Fruit fly (Drosophila melanogaster) whole organism, embryonic: ENCODE results near the gene CG34008.

Source experiments
- Ada2b ChIP-seq: fragments of 200-800 bp; sonication (Bioruptor generic); IDR thresholded peaks from 2 replicates; pipeline ENCODE4 v1.3.6; 2022; ENCODE audit warnings: missing biosample characterization, missing genetic modification characterization
- Atf3 ChIP-seq: fragments of 200-800 bp; sonication (Bioruptor generic); optimal IDR thresholded peaks from 3 replicates; lab custom pipeline; 2016; ENCODE audit warnings: missing biosample characterization, missing genetic modification characterization
- Bteb2 ChIP-seq: fragments of 200-800 bp; sonication (Bioruptor generic); optimal IDR thresholded peaks from 2 replicates; lab custom pipeline; 2016; ENCODE audit warnings: missing biosample characterization, missing genetic modification characterization
- CG12391 ChIP-seq: fragments of 200-800 bp; sonication (Bioruptor generic); optimal IDR thresholded peaks from 3 replicates; lab custom pipeline; 2018; ENCODE audit warnings: missing biosample characterization, mild to moderate bottlenecking, missing genetic modification characterization, moderate library complexity
- CG13296 ChIP-seq: fragments of 200-800 bp; sonication (Bioruptor generic); optimal IDR thresholded peaks from 3 replicates; lab custom pipeline; 2018; ENCODE audit warnings: missing biosample characterization, mild to moderate bottlenecking, missing genetic modification characterization
- CG15601 ChIP-seq: fragments of 200-800 bp; sonication (Bioruptor generic); optimal IDR thresholded peaks from 3 replicates; lab custom pipeline; 2019; ENCODE audit warnings: missing biosample characterization, mild to moderate bottlenecking, missing genetic modification characterization, moderate library complexity
- CG17361 ChIP-seq: fragments of 200-800 bp; sonication (Bioruptor generic); IDR thresholded peaks from 3 replicates; pipeline ENCODE4 v1.3.6; 2022; ENCODE audit warnings: missing biosample characterization, missing genetic modification characterization
- CG2116 ChIP-seq: fragments of 200-800 bp; sonication (Bioruptor generic); optimal IDR thresholded peaks from 3 replicates; lab custom pipeline; 2018; ENCODE audit warnings: missing biosample characterization, mild to moderate bottlenecking, missing genetic modification characterization
- CG2875 ChIP-seq: fragments of 200-800 bp; sonication (Bioruptor generic); optimal IDR thresholded peaks from 2 replicates; lab custom pipeline; 2017; ENCODE audit warnings: missing biosample characterization, mild to moderate bottlenecking, missing genetic modification characterization, missing genetic modification reagents
- CG2889 ChIP-seq: fragments of 200-800 bp; sonication (Bioruptor generic); IDR thresholded peaks from 3 replicates; pipeline ENCODE4 v1.3.6; 2022; ENCODE audit warnings: missing biosample characterization, missing genetic modification characterization
- CG3163 ChIP-seq: fragments of 200-800 bp; sonication (Bioruptor generic); optimal IDR thresholded peaks from 3 replicates; lab custom pipeline; 2016; ENCODE audit warnings: missing biosample characterization, missing genetic modification characterization
- CG33557 ChIP-seq: fragments of 200-800 bp; sonication (Bioruptor generic); optimal IDR thresholded peaks from 2 replicates; lab custom pipeline; 2019; ENCODE audit warnings: missing biosample characterization, mild to moderate bottlenecking, missing genetic modification characterization, moderate library complexity
- CG34376 ChIP-seq: fragments of 200-800 bp; sonication (Bioruptor generic); optimal IDR thresholded peaks from 2 replicates; lab custom pipeline; 2018; ENCODE audit warnings: missing biosample characterization, mild to moderate bottlenecking, missing genetic modification characterization
- CG4404 ChIP-seq: fragments of 200-800 bp; sonication (Bioruptor generic); IDR thresholded peaks from 2 replicates; pipeline ENCODE4 v1.3.6; 2022; ENCODE audit warnings: missing biosample characterization, missing genetic modification characterization
- CG5245 ChIP-seq: fragments of 200-800 bp; sonication (Bioruptor generic); optimal IDR thresholded peaks from 3 replicates; lab custom pipeline; 2016; ENCODE audit warnings: missing biosample characterization, missing genetic modification characterization
- CG6272 ChIP-seq: fragments of 200-800 bp; sonication (Bioruptor generic); IDR thresholded peaks from 2 replicates; pipeline ENCODE4 v1.3.6; 2022; ENCODE audit warnings: missing biosample characterization, missing genetic modification characterization
- CG8290 ChIP-seq, 3 experiments: fragments of 200-800 bp; sonication (Bioruptor generic); optimal IDR thresholded peaks; 2 replicates each; lab custom pipeline; 2016 to 2019; ENCODE audit warnings: missing biosample characterization in 3 of 3, missing genetic modification characterization in 3 of 3, mild to moderate bottlenecking in 2 of 3, moderate library complexity in 1 of 3
- CG9727 ChIP-seq: fragments of 200-800 bp; sonication (Bioruptor generic); optimal IDR thresholded peaks from 3 replicates; lab custom pipeline; 2017; ENCODE audit warnings: missing biosample characterization, mild to moderate bottlenecking, missing genetic modification characterization
- CG9817 ChIP-seq: fragments of 200-800 bp; sonication (Bioruptor generic); optimal IDR thresholded peaks from 2 replicates; lab custom pipeline; 2018; ENCODE audit warnings: missing biosample characterization, mild to moderate bottlenecking, missing genetic modification characterization, moderate library complexity
- CG9876 ChIP-seq: fragments of 200-800 bp; sonication (Bioruptor generic); optimal IDR thresholded peaks from 2 replicates; lab custom pipeline; 2016; ENCODE audit warnings: missing biosample characterization, missing genetic modification characterization
- CkIIα-i1 ChIP-seq: fragments of 200-800 bp; sonication (Bioruptor generic); IDR thresholded peaks from 2 replicates; pipeline ENCODE4 v1.3.6; 2022; ENCODE audit warnings: missing biosample characterization, missing genetic modification characterization
- Dek ChIP-seq: fragments of 200-800 bp; sonication (Bioruptor generic); optimal IDR thresholded peaks from 3 replicates; lab custom pipeline; 2019; ENCODE audit warnings: missing biosample characterization, mild to moderate bottlenecking, missing genetic modification characterization, moderate library complexity
- Dfd ChIP-seq, 2 experiments: fragments of >200 bp; optimal IDR thresholded peaks; 2 replicates each; lab custom pipeline; 2017; ENCODE audit warnings: missing biosample characterization in 2 of 2, missing genetic modification characterization in 2 of 2
- Dll ChIP-seq: fragments of 200-800 bp; sonication (Bioruptor generic); IDR thresholded peaks from 4 replicates; pipeline ENCODE4 v1.3.6; 2022; ENCODE audit warnings: missing biosample characterization, missing genetic modification characterization; ENCODE audit not compliant: partially characterized antibody
- HHEX ChIP-seq: fragments of 200-800 bp; sonication (Bioruptor generic); optimal IDR thresholded peaks from 3 replicates; lab custom pipeline; 2017; ENCODE audit warnings: missing biosample characterization, mild to moderate bottlenecking, missing genetic modification characterization, missing genetic modification reagents
- Lim3 ChIP-seq: fragments of 200-800 bp; sonication (Bioruptor generic); IDR thresholded peaks from 2 replicates; pipeline ENCODE4 v1.3.6; 2022; ENCODE audit warnings: missing biosample characterization, missing genetic modification characterization
- Lpt ChIP-seq: fragments of >200 bp; optimal IDR thresholded peaks from 2 replicates; lab custom pipeline; 2018; ENCODE audit warnings: missing biosample characterization, missing genetic modification characterization
- Myb ChIP-seq: fragments of 200-800 bp; sonication (Bioruptor generic); optimal IDR thresholded peaks from 2 replicates; lab custom pipeline; 2016; ENCODE audit warnings: missing biosample characterization, missing genetic modification characterization
- NC2α ChIP-seq: fragments of 200-800 bp; sonication (Bioruptor generic); optimal IDR thresholded peaks from 2 replicates; lab custom pipeline; 2016; ENCODE audit warnings: missing biosample characterization, missing genetic modification characterization
- NC2β ChIP-seq: fragments of 200-800 bp; sonication (Bioruptor generic); optimal IDR thresholded peaks from 2 replicates; lab custom pipeline; 2016; ENCODE audit warnings: missing biosample characterization, missing genetic modification characterization
- Six4 ChIP-seq: fragments of 200-800 bp; sonication (Bioruptor generic); optimal IDR thresholded peaks from 2 replicates; lab custom pipeline; 2016; ENCODE audit warnings: missing biosample characterization, missing genetic modification characterization
- Spps ChIP-seq: fragments of 200-800 bp; sonication (Bioruptor generic); optimal IDR thresholded peaks from 2 replicates; lab custom pipeline; 2018; ENCODE audit warnings: missing biosample characterization, mild to moderate bottlenecking, missing genetic modification characterization
- TFAM ChIP-seq: fragments of 200-800 bp; sonication (Bioruptor generic); optimal IDR thresholded peaks from 2 replicates; lab custom pipeline; 2017; ENCODE audit warnings: missing biosample characterization, missing genetic modification characterization, inconsistent platforms
- ac ChIP-seq: fragments of 200-800 bp; sonication (Bioruptor generic); optimal IDR thresholded peaks from 3 replicates; lab custom pipeline; 2017; ENCODE audit warnings: missing biosample characterization, mild to moderate bottlenecking, missing genetic modification characterization
- br ChIP-seq: fragments of >200 bp; optimal IDR thresholded peaks from 2 replicates; lab custom pipeline; 2017
- cg ChIP-seq: fragments of 200-800 bp; sonication (Bioruptor generic); optimal IDR thresholded peaks from 3 replicates; lab custom pipeline; 2019; ENCODE audit warnings: missing biosample characterization, mild to moderate bottlenecking, missing genetic modification characterization, moderate library complexity
- chinmo ChIP-seq: fragments of 200-800 bp; sonication (Bioruptor generic); IDR thresholded peaks from 4 replicates; pipeline ENCODE4 v1.3.6; 2022; ENCODE audit warnings: missing biosample characterization, missing genetic modification characterization; ENCODE audit not compliant: partially characterized antibody
- corto ChIP-seq: fragments of 200-800 bp; sonication (Bioruptor generic); optimal IDR thresholded peaks from 2 replicates; lab custom pipeline; 2016; ENCODE audit warnings: missing biosample characterization, mild to moderate bottlenecking, missing genetic modification characterization, moderate library complexity
- crp ChIP-seq, 2 experiments: fragments of 200-800 bp; sonication (Bioruptor generic); optimal IDR thresholded peaks; 2 replicates in 1 of 2; 3 replicates in 1 of 2; lab custom pipeline; 2017; ENCODE audit warnings: missing biosample characterization in 2 of 2, missing genetic modification characterization in 2 of 2, mild to moderate bottlenecking in 1 of 2, moderate library complexity in 1 of 2
- fd102C ChIP-seq: fragments of 200-800 bp; sonication (Bioruptor generic); optimal IDR thresholded peaks from 2 replicates; lab custom pipeline; 2018; ENCODE audit warnings: missing biosample characterization, mild to moderate bottlenecking, missing genetic modification characterization, moderate library complexity
- grn ChIP-seq: fragments of 200-800 bp; sonication (Bioruptor generic); optimal IDR thresholded peaks from 3 replicates; lab custom pipeline; 2017; ENCODE audit warnings: missing biosample characterization, missing genetic modification characterization
- gsb-n ChIP-seq: fragments of 200-800 bp; sonication (Bioruptor generic); optimal IDR thresholded peaks from 3 replicates; lab custom pipeline; 2018; ENCODE audit warnings: missing biosample characterization, mild to moderate bottlenecking, missing genetic modification characterization
- kay ChIP-seq: fragments of 200-800 bp; sonication (Bioruptor generic); optimal IDR thresholded peaks from 2 replicates; lab custom pipeline; 2016; ENCODE audit warnings: missing biosample characterization, missing genetic modification characterization
- lov ChIP-seq, 2 experiments: fragments of 200-800 bp in 1 of 2; fragments of >200 bp in 1 of 2; sonication (Bioruptor generic) in 1 of 2; IDR thresholded peaks in 1 of 2; optimal IDR thresholded peaks in 1 of 2; 2 replicates in 1 of 2; 3 replicates in 1 of 2; pipeline versions ENCODE4 v1.3.6 to Lab custom; 2017 to 2022; ENCODE audit warnings: missing biosample characterization in 1 of 2, missing genetic modification characterization in 1 of 2
- mirr ChIP-seq: fragments of 200-800 bp; sonication (Bioruptor generic); optimal IDR thresholded peaks from 3 replicates; lab custom pipeline; 2018; ENCODE audit warnings: missing biosample characterization, mild to moderate bottlenecking, missing genetic modification characterization
- pan ChIP-seq, 4 experiments: fragments of >200 bp in 3 of 4; fragments of 200-800 bp in 1 of 4; sonication (Bioruptor generic) in 1 of 4; optimal IDR thresholded peaks in 3 of 4; IDR thresholded peaks in 1 of 4; 2 replicates each; pipeline versions ENCODE4 v1.3.6 to Lab custom; 2017 to 2022; ENCODE audit warnings: missing biosample characterization in 2 of 4, missing genetic modification characterization in 2 of 4, mixed read lengths in 1 of 4
- repo ChIP-seq: fragments of 200-800 bp; sonication (Bioruptor generic); optimal IDR thresholded peaks from 2 replicates; lab custom pipeline; 2016; ENCODE audit warnings: missing biosample characterization, missing genetic modification characterization
- tin ChIP-seq: fragments of 200-800 bp; sonication (Bioruptor generic); optimal IDR thresholded peaks from 3 replicates; lab custom pipeline; 2016; ENCODE audit warnings: missing biosample characterization, missing genetic modification characterization
- wek ChIP-seq: fragments of 200-800 bp; sonication (Bioruptor generic); optimal IDR thresholded peaks from 3 replicates; lab custom pipeline; 2018; ENCODE audit warnings: missing biosample characterization, mild to moderate bottlenecking, missing genetic modification characterization, moderate library complexity
- zen ChIP-seq: fragments of 200-800 bp; sonication (Bioruptor generic); optimal IDR thresholded peaks from 3 replicates; lab custom pipeline; 2018; ENCODE audit warnings: missing biosample characterization, mild to moderate bottlenecking, missing genetic modification characterization, moderate library complexity

The CG34008 gene

DNA sequence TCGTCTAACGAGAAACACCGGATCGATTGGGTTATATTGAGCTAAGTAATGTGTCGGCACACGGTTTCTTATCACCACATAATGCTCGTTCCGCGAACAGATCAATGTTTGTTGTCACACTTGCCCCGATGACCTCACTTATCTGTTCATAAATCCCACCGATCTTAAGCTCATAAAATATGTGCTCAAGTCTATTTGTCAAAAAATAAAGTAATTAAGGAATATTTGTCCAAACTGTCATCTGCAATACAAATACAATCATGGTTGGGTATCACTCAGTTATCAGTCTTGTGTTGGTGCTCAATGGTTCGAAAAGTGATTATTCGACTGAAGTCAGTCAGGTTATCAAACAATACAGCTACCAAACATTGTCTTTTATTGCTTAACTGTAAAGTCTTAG is 33.1 kb downstream of the CG34008 start (continued):
- peak; percentile 6 for TF ChIP-seq CG15601 (tag; lab: Kevin White, UChicago)
- TF ChIP-seq CkIIα-i1 (GFP tag; lab: Robert Waterston, UW): no peak
- TF ChIP-seq CG9727: peak; percentile 52
- no peak for TF ChIP-seq CG13296
- no peak for TF ChIP-seq Lpt (GFP tag; lab: Kevin White, UChicago)
- TF ChIP-seq mirr (GFP tag; lab: Kevin White, UChicago): peak; percentile 71
- no peak for TF ChIP-seq Lim3
- no peak for TF ChIP-seq CG3163 (GFP tag; lab: Kevin White, UChicago)
- peak; percentile 32 for TF ChIP-seq CG33557 (GFP tag; lab: Kevin White, UChicago)
- TF ChIP-seq CG4404 (GFP tag; lab: Robert Waterston, UW): no peak
- TF ChIP-seq NC2α (GFP tag; lab: Kevin White, UChicago): no peak
- no peak for TF ChIP-seq HHEX (GFP tag; lab: Kevin White, UChicago)
- peak; percentile 1 for TF ChIP-seq wek (GFP tag; lab: Kevin White, UChicago)
- no peak for TF ChIP-seq CG2889
- no peak for TF ChIP-seq crp (GFP tag; optimal IDR thresholded peaks at IDR 0.05; lab: Kevin White, UChicago)
- no peak for TF ChIP-seq Atf3 (GFP tag; lab: Kevin White, UChicago)
- TF ChIP-seq cg (GFP tag; lab: Kevin White, UChicago): peak; percentile 20
- no peak for TF ChIP-seq Dek (tag; lab: Kevin White, UChicago)
- TF ChIP-seq tin (GFP tag; lab: Kevin White, UChicago): no peak
- peak; percentile 26 for TF ChIP-seq gsb-n (tag; lab: Kevin White, UChicago)
- peak; percentile 37 for TF ChIP-seq NC2β (GFP tag; lab: Kevin White, UChicago)
- no peak for TF ChIP-seq br (lab: Kevin White, UChicago)
- TF ChIP-seq Six4 (GFP tag; lab: Kevin White, UChicago): no peak
- no peak for TF ChIP-seq corto (GFP tag; lab: Kevin White, UChicago)
- TF ChIP-seq CG6272 (GFP tag; lab: Robert Waterston, UW): no peak
- no peak for TF ChIP-seq CG9876
- no peak for TF ChIP-seq zen (tag; lab: Kevin White, UChicago)
- TF ChIP-seq CG17361: no peak
- no peak for TF ChIP-seq CG12391 (tag; lab: Kevin White, UChicago)
- no peak for TF ChIP-seq Myb (GFP tag; lab: Kevin White, UChicago)
- TF ChIP-seq chinmo (GFP tag; lab: Robert Waterston, UW): 0 out of 4 replicates have a peak, but pooled peaks have one; percentile 14
- TF ChIP-seq lov (optimal IDR thresholded peaks at IDR 0.05; lab: Kevin White, UChicago): no peak
- TF ChIP-seq lov (GFP tag; IDR thresholded peaks at IDR 0.05; lab: Robert Waterston, UW): 0 out of 3 replicates have a peak, but pooled peaks have one; percentile 30
- no peak for TF ChIP-seq Bteb2
- no peak for TF ChIP-seq CG9817
- no peak for TF ChIP-seq CG2116 (GFP tag; lab: Kevin White, UChicago)
- TF ChIP-seq grn (GFP tag; lab: Kevin White, UChicago): peak; percentile 28
- TF ChIP-seq CG34376: peak; percentile 22
- TF ChIP-seq CG8290 (GFP tag; optimal IDR thresholded peaks at IDR 0.05; lab: Kevin White, UChicago): no peak
- peak in 1 of 2 experiments; percentile 22 for TF ChIP-seq CG8290 (tag; optimal IDR thresholded peaks at IDR 0.05; lab: Kevin White, UChicago)
- TF ChIP-seq pan (optimal IDR thresholded peaks at IDR 0.05; lab: Kevin White, UChicago): no peak
- TF ChIP-seq pan (GFP tag; optimal IDR thresholded peaks at IDR 0.05 in 1 of 2, IDR thresholded peaks at IDR 0.05 in 1 of 2): no peak
- TF ChIP-seq Ada2b (GFP tag; lab: Robert Waterston, UW): no peak
- no peak for TF ChIP-seq TFAM (GFP tag; lab: Kevin White, UChicago)
- no peak for TF ChIP-seq Spps
- TF ChIP-seq CG2875 (GFP tag; lab: Kevin White, UChicago): peak; percentile 13
- TF ChIP-seq Dll (GFP tag; lab: Robert Waterston, UW): no peak
- peak; percentile 33 for TF ChIP-seq fd102C (GFP tag; lab: Kevin White, UChicago)
- no peak for TF ChIP-seq kay (GFP tag; lab: Kevin White, UChicago)
- TF ChIP-seq CG5245 (GFP tag; lab: Kevin White, UChicago): no peak
- peak; percentile 26 for TF ChIP-seq ac (GFP tag; lab: Kevin White, UChicago)
- no peak for TF ChIP-seq Dfd (GFP tag; optimal IDR thresholded peaks at IDR 0.05; lab: Kevin White, UChicago)
- no peak for TF ChIP-seq repo (GFP tag; lab: Kevin White, UChicago)
